Fruit fly (Drosophila melanogaster) whole organism, embryonic: ENCODE data around the gene CG42716.

Source experiments
- Ada2b ChIP-seq: fragments of 200-800 bp; sonication (Bioruptor generic); IDR thresholded peaks from 2 replicates; pipeline ENCODE4 v1.3.6; 2022; ENCODE audit warnings: missing biosample characterization, missing genetic modification characterization
- Atf6 ChIP-seq: fragments of 200-800 bp; sonication (Bioruptor generic); IDR thresholded peaks from 2 replicates; pipeline ENCODE4 v1.3.6; 2022; ENCODE audit warnings: missing biosample characterization, missing genetic modification characterization
- Awh ChIP-seq: fragments of 200-800 bp; sonication (Bioruptor generic); IDR thresholded peaks from 2 replicates; pipeline ENCODE4, ENCODE4 v1.3.6; 2022; ENCODE audit warnings: missing biosample characterization, missing genetic modification characterization
- Bgb ChIP-seq: fragments of 200-800 bp; sonication (Bioruptor generic); IDR thresholded peaks from 2 replicates; pipeline ENCODE4 v1.3.6; 2022; ENCODE audit warnings: missing biosample characterization, missing genetic modification characterization; ENCODE audit not compliant: partially characterized antibody
- Blimp-1 ChIP-seq: fragments of 200-800 bp; sonication (Bioruptor generic); optimal IDR thresholded peaks from 3 replicates; lab custom pipeline; 2018; ENCODE audit warnings: missing biosample characterization, missing genetic modification characterization, mild to moderate bottlenecking, moderate library complexity, missing genetic modification reagents
- CG1024 ChIP-seq: fragments of 200-800 bp; sonication (Bioruptor generic); IDR thresholded peaks from 2 replicates; pipeline ENCODE4 v1.3.6; 2022; ENCODE audit warnings: missing biosample characterization, missing genetic modification characterization
- CG12299 ChIP-seq: fragments of 200-800 bp; sonication (Bioruptor generic); optimal IDR thresholded peaks from 2 replicates; lab custom pipeline; 2018; ENCODE audit warnings: missing biosample characterization, mild to moderate bottlenecking, missing genetic modification characterization
- CG13287 ChIP-seq: fragments of 200-800 bp; sonication (Bioruptor generic); IDR thresholded peaks from 2 replicates; pipeline ENCODE4 v1.3.6; 2022; ENCODE audit warnings: missing biosample characterization, missing genetic modification characterization; ENCODE audit not compliant: partially characterized antibody
- CG18011 ChIP-seq: fragments of 200-800 bp; sonication (Bioruptor generic); optimal IDR thresholded peaks from 2 replicates; lab custom pipeline; 2017; ENCODE audit warnings: missing biosample characterization, missing genetic modification characterization, mild to moderate bottlenecking, moderate library complexity, missing genotype
- CG3065 ChIP-seq: fragments of 200-800 bp; sonication (Bioruptor generic); optimal IDR thresholded peaks from 2 replicates; lab custom pipeline; 2016; ENCODE audit warnings: missing biosample characterization, missing genetic modification characterization
- CG31224 ChIP-seq: fragments of 200-800 bp; sonication (Bioruptor generic); IDR thresholded peaks from 2 replicates; pipeline ENCODE4 v1.3.6; 2022; ENCODE audit warnings: missing biosample characterization, missing genetic modification characterization
- CG31365 ChIP-seq: fragments of 200-800 bp; sonication (Bioruptor generic); optimal IDR thresholded peaks from 2 replicates; lab custom pipeline; 2018; ENCODE audit warnings: missing biosample characterization, mild to moderate bottlenecking, missing genetic modification characterization
- CG32772 ChIP-seq: fragments of 200-800 bp; sonication (Bioruptor generic); IDR thresholded peaks from 2 replicates; pipeline ENCODE4 v1.3.6; 2022; ENCODE audit warnings: missing biosample characterization, missing genetic modification characterization
- CG3995 ChIP-seq: fragments of 200-800 bp; sonication (Bioruptor generic); optimal IDR thresholded peaks from 3 replicates; lab custom pipeline; 2016; ENCODE audit warnings: missing biosample characterization, missing genetic modification characterization
- CG6654 ChIP-seq: fragments of 200-800 bp; sonication (Bioruptor generic); optimal IDR thresholded peaks from 2 replicates; lab custom pipeline; 2017; ENCODE audit warnings: missing biosample characterization, mild to moderate bottlenecking, missing genetic modification characterization
- CG7963 ChIP-seq: fragments of 200-800 bp; sonication (Bioruptor generic); IDR thresholded peaks from 3 replicates; pipeline ENCODE4 v1.3.6; 2022; ENCODE audit warnings: missing biosample characterization, missing genetic modification characterization; ENCODE audit not compliant: partially characterized antibody
- CG8281 ChIP-seq: fragments of 200-800 bp; sonication (Bioruptor generic); optimal IDR thresholded peaks from 2 replicates; lab custom pipeline; 2018; ENCODE audit warnings: missing biosample characterization, mild to moderate bottlenecking, missing genetic modification characterization, moderate library complexity
- CG8478 ChIP-seq: fragments of >200 bp; optimal IDR thresholded peaks from 2 replicates; lab custom pipeline; 2018
- CG9727 ChIP-seq: fragments of 200-800 bp; sonication (Bioruptor generic); optimal IDR thresholded peaks from 3 replicates; lab custom pipeline; 2017; ENCODE audit warnings: missing biosample characterization, mild to moderate bottlenecking, missing genetic modification characterization
- CHES-1-like ChIP-seq: fragments of 200-800 bp; sonication (Bioruptor generic); optimal IDR thresholded peaks from 2 replicates; lab custom pipeline; 2016; ENCODE audit warnings: missing biosample characterization, missing genetic modification characterization
- Deaf1 ChIP-seq: fragments of 200-800 bp; optimal IDR thresholded peaks from 3 replicates; lab custom pipeline; 2019; ENCODE audit warnings: missing biosample characterization, mild to moderate bottlenecking, missing genetic modification characterization, moderate library complexity
- Fer3 ChIP-seq: fragments of 200-800 bp; sonication (Bioruptor generic); optimal IDR thresholded peaks from 2 replicates; lab custom pipeline; 2018; ENCODE audit warnings: missing biosample characterization, mild to moderate bottlenecking, missing genetic modification characterization, moderate library complexity
- H15 ChIP-seq: fragments of 200-800 bp; sonication (Bioruptor generic); IDR thresholded peaks from 3 replicates; pipeline ENCODE4 v1.3.6; 2022; ENCODE audit warnings: missing biosample characterization, missing genetic modification characterization
- Hmx ChIP-seq: fragments of 200-800 bp; sonication (Bioruptor generic); optimal IDR thresholded peaks from 2 replicates; lab custom pipeline; 2016; ENCODE audit warnings: missing biosample characterization, missing genetic modification characterization
- Neu2 ChIP-seq: fragments of 200-800 bp; sonication (Bioruptor generic); optimal IDR thresholded peaks from 3 replicates; lab custom pipeline; 2016; ENCODE audit warnings: missing biosample characterization, missing genetic modification characterization, borderline replicate concordance
- Oaz ChIP-seq: fragments of 200-800 bp; sonication (Bioruptor generic); IDR thresholded peaks from 2 replicates; pipeline ENCODE4 v1.3.6; 2022; ENCODE audit warnings: missing biosample characterization, missing genetic modification characterization
- Opbp ChIP-seq: fragments of 200-800 bp; sonication (Bioruptor generic); IDR thresholded peaks from 3 replicates; pipeline ENCODE4 v1.3.6; 2022; ENCODE audit warnings: missing biosample characterization, missing genetic modification characterization; ENCODE audit not compliant: partially characterized antibody
- Optix ChIP-seq: fragments of 200-800 bp; sonication (Bioruptor generic); IDR thresholded peaks from 3 replicates; pipeline ENCODE4 v1.3.6; 2022; ENCODE audit warnings: missing biosample characterization, missing genetic modification characterization
- Pdp1 ChIP-seq, 2 experiments: fragments of 200-800 bp; sonication (Bioruptor generic); optimal IDR thresholded peaks; 3 replicates each; lab custom pipeline; 2016; ENCODE audit warnings: missing biosample characterization in 2 of 2, missing genetic modification characterization in 2 of 2, mild to moderate bottlenecking in 1 of 2, moderate library complexity in 1 of 2
- Poxn ChIP-seq: fragments of 200-800 bp; sonication (Bioruptor generic); IDR thresholded peaks from 2 replicates; pipeline ENCODE4 v1.3.6; 2022; ENCODE audit warnings: missing biosample characterization, missing genetic modification characterization
- Rfx ChIP-seq: fragments of 200-800 bp; sonication (Bioruptor generic); IDR thresholded peaks from 2 replicates; pipeline ENCODE4 v1.3.6; 2022; ENCODE audit warnings: missing biosample characterization, missing genetic modification characterization
- Rx ChIP-seq: fragments of 200-800 bp; sonication (Bioruptor generic); IDR thresholded peaks from 2 replicates; pipeline ENCODE4 v1.3.6; 2022; ENCODE audit warnings: missing biosample characterization, missing genetic modification characterization
- Sry-δ ChIP-seq: fragments of 200-800 bp; sonication (Bioruptor generic); optimal IDR thresholded peaks from 2 replicates; lab custom pipeline; 2016; ENCODE audit warnings: missing biosample characterization, missing genetic modification characterization
- abd-A ChIP-seq: fragments of 200-800 bp; sonication (Bioruptor generic); optimal IDR thresholded peaks from 3 replicates; lab custom pipeline; 2019; ENCODE audit warnings: missing biosample characterization, mild to moderate bottlenecking, missing genetic modification characterization, moderate library complexity
- cad ChIP-seq: fragments of >200 bp; optimal IDR thresholded peaks from 2 replicates; lab custom pipeline; 2017; ENCODE audit warnings: missing biosample characterization, missing genetic modification characterization
- ci ChIP-seq: fragments of 200-800 bp; sonication (Bioruptor generic); IDR thresholded peaks from 3 replicates; pipeline ENCODE4 v1.3.6; 2022; ENCODE audit warnings: missing biosample characterization, missing genetic modification characterization
- en ChIP-seq: fragments of 200-800 bp; sonication (Bioruptor generic); optimal IDR thresholded peaks from 2 replicates; lab custom pipeline; 2016; ENCODE audit warnings: missing biosample characterization, missing genetic modification characterization
- exex ChIP-seq: fragments of 200-800 bp; sonication (Bioruptor generic); optimal IDR thresholded peaks from 4 replicates; lab custom pipeline; 2018; ENCODE audit warnings: missing biosample characterization, mild to moderate bottlenecking, missing genetic modification characterization, moderate library complexity
- fd102C ChIP-seq: fragments of 200-800 bp; sonication (Bioruptor generic); optimal IDR thresholded peaks from 2 replicates; lab custom pipeline; 2018; ENCODE audit warnings: missing biosample characterization, mild to moderate bottlenecking, missing genetic modification characterization, moderate library complexity
- gsb ChIP-seq: fragments of 200-800 bp; sonication (Bioruptor generic); IDR thresholded peaks from 2 replicates; pipeline ENCODE4 v1.3.6; 2022; ENCODE audit warnings: missing biosample characterization, missing genetic modification characterization
- insv ChIP-seq, 2 experiments: fragments of 200-800 bp; sonication (Bioruptor generic); optimal IDR thresholded peaks; 3 replicates each; lab custom pipeline; 2016 to 2018; ENCODE audit warnings: missing biosample characterization in 2 of 2, missing genetic modification characterization in 2 of 2
- jigr1 ChIP-seq: fragments of 200-800 bp; sonication (Bioruptor generic); IDR thresholded peaks from 3 replicates; pipeline ENCODE4 v1.3.6; 2022; ENCODE audit warnings: missing biosample characterization, missing genetic modification characterization
- ken ChIP-seq: fragments of 200-800 bp; sonication (Bioruptor generic); IDR thresholded peaks from 3 replicates; pipeline ENCODE4 v1.3.6; 2022; ENCODE audit warnings: missing biosample characterization, missing genetic modification characterization
- odd ChIP-seq: fragments of 200-800 bp; sonication (Bioruptor generic); optimal IDR thresholded peaks from 2 replicates; lab custom pipeline; 2017; ENCODE audit warnings: missing biosample characterization, mild to moderate bottlenecking, missing genetic modification characterization
- pho ChIP-seq: fragments of 200-800 bp; sonication (Bioruptor generic); optimal IDR thresholded peaks from 2 replicates; lab custom pipeline; 2016; ENCODE audit warnings: missing biosample characterization, missing genetic modification characterization
- pros ChIP-seq: fragments of 200-800 bp; sonication (Bioruptor generic); optimal IDR thresholded peaks from 3 replicates; lab custom pipeline; 2019; ENCODE audit warnings: missing biosample characterization, mild to moderate bottlenecking, missing genetic modification characterization, moderate library complexity
- scrt ChIP-seq: fragments of 200-800 bp; sonication (Bioruptor generic); optimal IDR thresholded peaks from 2 replicates; lab custom pipeline; 2018; ENCODE audit warnings: missing biosample characterization, mild to moderate bottlenecking, missing genetic modification characterization, moderate library complexity
- tll ChIP-seq, 2 experiments: fragments of 200-800 bp in 1 of 2; fragments of >200 bp in 1 of 2; sonication (Bioruptor generic) in 1 of 2; optimal IDR thresholded peaks; 2 replicates each; lab custom pipeline; 2017 to 2019; ENCODE audit warnings: missing biosample characterization in 2 of 2, missing genetic modification characterization in 2 of 2, mild to moderate bottlenecking in 1 of 2, moderate library complexity in 1 of 2
- wdn ChIP-seq: fragments of 200-800 bp; sonication (Bioruptor generic); IDR thresholded peaks from 2 replicates; pipeline ENCODE4 v1.3.6; 2022; ENCODE audit warnings: missing biosample characterization, missing genetic modification characterization

CG42716 gene

DNA sequence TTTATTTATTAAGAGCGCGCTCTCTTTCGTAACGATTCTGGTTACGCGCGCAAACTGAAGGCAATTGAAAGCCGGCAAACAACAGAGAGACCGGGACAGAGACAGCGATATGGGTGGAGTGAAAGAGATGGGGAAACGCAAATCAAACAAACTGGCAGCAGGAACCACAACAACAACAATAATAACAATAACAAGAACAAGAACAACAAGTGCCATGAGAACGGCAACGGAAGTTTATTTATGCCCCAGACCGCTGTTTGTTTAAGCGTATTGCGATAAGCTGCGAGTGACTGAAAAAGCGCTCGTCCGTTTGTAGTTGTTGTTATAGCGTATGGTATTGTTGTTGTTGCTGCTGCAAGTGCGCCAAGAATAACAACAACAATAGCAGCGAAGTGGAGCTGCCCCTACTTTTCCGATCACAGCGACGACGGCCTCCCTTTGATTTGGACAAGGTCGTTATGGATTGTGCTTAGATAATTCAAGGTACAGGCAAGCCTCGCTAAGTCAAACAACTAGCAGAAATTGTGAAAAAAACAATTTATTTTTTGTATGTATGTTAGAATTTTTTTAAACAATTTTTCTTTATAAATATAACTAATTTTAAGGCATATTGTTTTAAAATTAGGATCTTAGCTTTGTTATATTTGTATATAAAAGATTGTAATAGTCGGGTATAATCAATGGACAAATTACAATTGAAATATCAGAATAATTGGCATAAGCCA, 7.4 kb upstream of the CG42716 start (continued):
- TF ChIP-seq pros (GFP tag; lab: Kevin White, UChicago) (peak; percentile 56), insv (GFP tag; optimal IDR thresholded peaks at IDR 0.05; lab: Kevin White, UChicago) (no peak), exex (tag; lab: Kevin White, UChicago) (peak; percentile 45), CG1024 (GFP tag; lab: Robert Waterston, UW) (peak; percentile 61; the same call in 1 of the 2 replicates), H15 (GFP tag; lab: Robert Waterston, UW) (peak; percentile 58; the same call in 2 of the 3 replicates), CG8281 (tag; lab: Kevin White, UChicago) (peak; percentile 48), wdn (peak; percentile 40; the same call in 1 of the 2 replicates), Rx (0 out of 2 replicates have a peak, but pooled peaks have one; percentile 17), CG32772 (GFP tag; lab: Robert Waterston, UW) (no peak), pho (GFP tag; lab: Kevin White, UChicago) (peak; percentile 42), ken (GFP tag; lab: Robert Waterston, UW) (no peak), Rfx (GFP tag; lab: Robert Waterston, UW) (no peak; the same call in 1 of the 2 replicates), CG31365 (tag; lab: Kevin White, UChicago) (peak; percentile 55), Bgb (GFP tag; lab: Robert Waterston, UW) (no peak), Awh (GFP tag; lab: Robert Waterston, UW) (peak; percentile 72; the same call in 1 of the 2 replicates), CG18011 (GFP tag; lab: Kevin White, UChicago) (no peak), CG6654 (GFP tag; lab: Kevin White, UChicago) (no peak), odd (GFP tag; lab: Kevin White, UChicago) (peak; percentile 77), fd102C (peak; percentile 33), Fer3 (tag; lab: Kevin White, UChicago) (no peak), Atf6 (GFP tag; lab: Robert Waterston, UW) (peak; percentile 78), Neu2 (no peak), tll (GFP tag; optimal IDR thresholded peaks at IDR 0.05; lab: Kevin White, UChicago) (no peak), Opbp (GFP tag; lab: Robert Waterston, UW) (0 out of 3 replicates have a peak, but pooled peaks have one; percentile 30), Pdp1 (GFP tag; optimal IDR thresholded peaks at IDR 0.05; lab: Kevin White, UChicago) (peak; percentile 47 to 77), Oaz (GFP tag; lab: Robert Waterston, UW) (no peak), CG31224 (GFP tag; lab: Robert Waterston, UW) (no peak), en (GFP tag; lab: Kevin White, UChicago) (peak; percentile 37), CG3065 (GFP tag; lab: Kevin White, UChicago) (peak; percentile 7), Deaf1 (tag; lab: Kevin White, UChicago) (peak; percentile 41), abd-A (tag; lab: Kevin White, UChicago) (no peak), Optix (GFP tag; lab: Robert Waterston, UW) (peak; percentile 61; the same call in 1 of the 3 replicates), Sry-δ (GFP tag; lab: Kevin White, UChicago) (peak; percentile 12), CG13287 (GFP tag; lab: Robert Waterston, UW) (no peak), Poxn (no peak), jigr1 (GFP tag; lab: Robert Waterston, UW) (no peak), Hmx (no peak), CG8478 (lab: Kevin White, UChicago) (no peak), ci (GFP tag; lab: Robert Waterston, UW) (peak; percentile 87), Blimp-1 (peak; percentile 61), CG3995 (no peak), CG9727 (GFP tag; lab: Kevin White, UChicago) (peak; percentile 75), CG12299 (tag; lab: Kevin White, UChicago) (peak; percentile 63), cad (GFP tag; lab: Kevin White, UChicago) (no peak), scrt (GFP tag; lab: Kevin White, UChicago) (peak; percentile 36), CG7963 (GFP tag; lab: Robert Waterston, UW) (no peak), Ada2b (GFP tag; lab: Robert Waterston, UW) (peak; percentile 25; the same call in 1 of the 2 replicates), gsb (GFP tag; lab: Robert Waterston, UW) (0 out of 2 replicates have a peak, but pooled peaks have one; percentile 29), CHES-1-like (peak; percentile 80)
